Worm (Caenorhabditis elegans) whole organism, L3 larva: ENCODE results near the gene natb-1.

ENCODE experiments used
- R02D3.7 ChIP-seq: fragments of 150-350 bp; optimal IDR thresholded peaks from 2 replicates; lab custom pipeline; 2014; ENCODE audit warnings: missing biosample characterization, missing genetic modification characterization
- ZK546.5 ChIP-seq: sonication (generic microtip); optimal IDR thresholded peaks from 2 replicates; lab custom pipeline; 2017; ENCODE audit warnings: missing biosample characterization, missing genetic modification characterization
- elt-2 ChIP-seq: sonication (generic microtip); optimal IDR thresholded peaks from 2 replicates; lab custom pipeline; 2016; ENCODE audit warnings: missing genetic modification reagents, mild to moderate bottlenecking, missing genetic modification characterization, missing compliant biosample characterization
- fkh-10 ChIP-seq: sonication (generic microtip); optimal IDR thresholded peaks from 2 replicates; lab custom pipeline; 2017; ENCODE audit warnings: missing biosample characterization, missing genetic modification reagents, missing genetic modification characterization
- lin-39 ChIP-seq: fragments of 150-350 bp; optimal IDR thresholded peaks from 2 replicates; lab custom pipeline; 2018; ENCODE audit warnings: missing biosample characterization, missing genetic modification reagents, missing genetic modification characterization
- mml-1 ChIP-seq: fragments of 150-350 bp; sonication (generic microtip); optimal IDR thresholded peaks from 3 replicates; lab custom pipeline; 2014; ENCODE audit warnings: missing biosample characterization, missing genetic modification characterization
- nfya-1 ChIP-seq: sonication (generic microtip); optimal IDR thresholded peaks from 2 replicates; lab custom pipeline; 2017; ENCODE audit warnings: missing genetic modification characterization, mild to moderate bottlenecking, missing compliant biosample characterization, antibody characterized with exemption, moderate library complexity; ENCODE audit not compliant: insufficient read depth
- nhr-237 ChIP-seq: fragments of 150-350 bp; optimal IDR thresholded peaks from 2 replicates; lab custom pipeline; 2014; ENCODE audit warnings: missing biosample characterization, missing genetic modification characterization
- nhr-28 ChIP-seq: fragments of 150-350 bp; optimal IDR thresholded peaks from 2 replicates; lab custom pipeline; 2014; ENCODE audit warnings: missing biosample characterization, missing genetic modification characterization
- nhr-76 ChIP-seq: fragments of 150-350 bp; sonication (generic microtip); optimal IDR thresholded peaks from 5 replicates; lab custom pipeline; 2014; ENCODE audit warnings: missing biosample characterization, missing genetic modification characterization
- nhr-77 ChIP-seq: fragments of 150-350 bp; optimal IDR thresholded peaks from 2 replicates; lab custom pipeline; 2014; ENCODE audit warnings: missing biosample characterization, missing genetic modification characterization
- sea-2 ChIP-seq: fragments of 150-350 bp; sonication (generic microtip); optimal IDR thresholded peaks from 4 replicates; lab custom pipeline; 2014; ENCODE audit warnings: missing biosample characterization, missing genetic modification reagents, missing genetic modification characterization
- ztf-11 ChIP-seq: fragments of 150-350 bp; optimal IDR thresholded peaks from 2 replicates; lab custom pipeline; 2014; ENCODE audit warnings: missing biosample characterization, missing genetic modification characterization

ce11 chrV:8022040-8022439 lies 38.8 kb upstream of the natb-1 start, which contains the start of gene ech-3:
- TF ChIP-seq nhr-77 (no peak), nfya-1 (tag; lab: Kevin White, UChicago) (no peak), nhr-76 (tag; lab: Kevin White, UChicago) (no peak), nhr-237 (tag; lab: Kevin White, UChicago) (no peak), sea-2 (GFP tag; lab: Kevin White, UChicago) (no peak), nhr-28 (tag; lab: Kevin White, UChicago) (no peak), ZK546.5 (tag; lab: Kevin White, UChicago) (no peak), elt-2 (tag; lab: Kevin White, UChicago) (peak; percentile 39), R02D3.7 (tag; lab: Kevin White, UChicago) (no peak), ztf-11 (tag; lab: Kevin White, UChicago) (no peak), fkh-10 (GFP tag; lab: Kevin White, UChicago) (no peak), lin-39 (tag; lab: Kevin White, UChicago) (no peak), mml-1 (tag; lab: Kevin White, UChicago) (no peak)
